Worm (Caenorhabditis elegans) whole organism, L4 larva: ENCODE data around the gene sre-27.

Experiments used
- R02D3.7 ChIP-seq: fragments of 150-350 bp; sonication (generic microtip); optimal IDR thresholded peaks from 3 replicates; lab custom pipeline; 2014; ENCODE audit warnings: missing biosample characterization, missing genetic modification characterization
- daf-19 ChIP-seq: fragments of 200-800 bp; sonication (Bioruptor generic); conservative IDR thresholded peaks from 2 replicates; pipeline ENCODE4 v1.3.6; 2022; ENCODE audit warnings: missing genetic modification characterization, missing compliant biosample characterization
- lin-39 ChIP-seq: fragments of 150-350 bp; optimal IDR thresholded peaks from 2 replicates; lab custom pipeline; 2014; ENCODE audit warnings: missing biosample characterization, missing genetic modification reagents, missing genetic modification characterization
- mdl-1 ChIP-seq, 2 experiments: fragments of 150-350 bp in 1 of 2; sonication (generic microtip) in 1 of 2; optimal IDR thresholded peaks; 2 replicates each; lab custom pipeline; 2014 to 2017; ENCODE audit warnings: missing biosample characterization in 2 of 2, missing genetic modification characterization in 2 of 2
- mes-2 ChIP-seq: sonication (generic microtip); optimal IDR thresholded peaks from 2 replicates; lab custom pipeline; 2016; ENCODE audit warnings: missing genotype, mild to moderate bottlenecking, missing genetic modification characterization, missing compliant biosample characterization; ENCODE audit not compliant: poor library complexity, severe bottlenecking
- mxl-3 ChIP-seq: fragments of 200-800 bp; sonication (Bioruptor generic); optimal IDR thresholded peaks from 2 replicates; lab custom pipeline; 2018; ENCODE audit warnings: mild to moderate bottlenecking, missing genetic modification characterization, missing compliant biosample characterization
- nhr-28 ChIP-seq: fragments of 150-350 bp; optimal IDR thresholded peaks from 2 replicates; lab custom pipeline; 2014; ENCODE audit warnings: missing biosample characterization, missing genetic modification characterization
- nhr-6 ChIP-seq: fragments of 150-350 bp; optimal IDR thresholded peaks from 2 replicates; lab custom pipeline; 2014; ENCODE audit warnings: missing biosample characterization, missing genetic modification characterization
- nhr-76 ChIP-seq: fragments of 150-350 bp; optimal IDR thresholded peaks from 2 replicates; lab custom pipeline; 2014; ENCODE audit warnings: missing biosample characterization, missing genetic modification characterization
- zfp-3 ChIP-seq: fragments of 200-800 bp; sonication (Bioruptor generic); conservative IDR thresholded peaks from 2 replicates; pipeline ENCODE4 v1.3.6; 2022; ENCODE audit warnings: missing genetic modification reagents, missing genetic modification characterization, missing compliant biosample characterization
- ztf-11 ChIP-seq: fragments of 150-350 bp; optimal IDR thresholded peaks from 2 replicates; lab custom pipeline; 2014; ENCODE audit warnings: missing biosample characterization, missing genetic modification characterization

- TF ChIP-seq zfp-3 (GFP tag; lab: Robert Waterston, UW), result no peak
- TF ChIP-seq nhr-76 (tag; lab: Kevin White, UChicago), result no peak
- TF ChIP-seq nhr-28, result no peak
- no peak for TF ChIP-seq mdl-1 (tag; optimal IDR thresholded peaks at IDR 0.05; lab: Kevin White, UChicago)
- no peak for TF ChIP-seq ztf-11 (tag; lab: Kevin White, UChicago)
- no peak for TF ChIP-seq nhr-6 (tag; lab: Kevin White, UChicago)
- TF ChIP-seq lin-39 (tag; lab: Kevin White, UChicago), result no peak
- no peak for TF ChIP-seq R02D3.7 (tag; lab: Kevin White, UChicago)
- no peak for TF ChIP-seq mxl-3 (GFP tag; lab: Kevin White, UChicago)
- no peak for TF ChIP-seq mes-2 (tag; lab: Kevin White, UChicago)
- no peak for TF ChIP-seq daf-19
Measured at ce11 chrII:12452754-12453352, 35.4 kb upstream of the sre-27 start, which contains the start of the genes sre-35 and sre-33.
